Fruit fly (Drosophila melanogaster) whole organism, wandering third instar larva: ENCODE measurements around the gene Taf4.

ENCODE experiments used
- CG32264 ChIP-seq: fragments of 200-800 bp; sonication (Bioruptor generic); optimal IDR thresholded peaks from 2 replicates; lab custom pipeline; 2016; ENCODE audit warnings: missing biosample characterization, missing genetic modification characterization
- CrebA ChIP-seq: fragments of 200-800 bp; sonication (Bioruptor generic); optimal IDR thresholded peaks from 2 replicates; lab custom pipeline; 2016; ENCODE audit warnings: missing biosample characterization, mild to moderate bottlenecking, missing genetic modification characterization, borderline replicate concordance
- Dif ChIP-seq: fragments of 200-275, 200-300 bp; sonication (Bioruptor generic); optimal IDR thresholded peaks from 2 replicates; lab custom pipeline; 2018; ENCODE audit warnings: missing biosample characterization, missing genetic modification characterization; ENCODE audit not compliant: partially characterized antibody
- GATAd ChIP-seq: sonication (Bioruptor generic); optimal IDR thresholded peaks from 2 replicates; lab custom pipeline; 2016; ENCODE audit warnings: missing biosample characterization, missing genetic modification characterization
- HLH106 ChIP-seq: fragments of 200-800 bp; optimal IDR thresholded peaks from 3 replicates; lab custom pipeline; 2019; ENCODE audit warnings: missing biosample characterization, mild to moderate bottlenecking, missing genetic modification characterization, moderate library complexity
- Hnf4 ChIP-seq: fragments of 200-800 bp; sonication (Bioruptor generic); optimal IDR thresholded peaks from 2 replicates; lab custom pipeline; 2016; ENCODE audit warnings: missing biosample characterization, mild to moderate bottlenecking, missing genetic modification characterization
- Hr78 ChIP-seq: fragments of >200 bp; optimal IDR thresholded peaks from 2 replicates; lab custom pipeline; 2017; ENCODE audit warnings: missing biosample characterization, missing genetic modification characterization
- Hr83 ChIP-seq: fragments of 200-300 bp; sonication (Bioruptor generic); optimal IDR thresholded peaks from 2 replicates; lab custom pipeline; 2016; ENCODE audit warnings: missing biosample characterization, mild to moderate bottlenecking, missing genetic modification characterization, moderate library complexity; ENCODE audit not compliant: poor library complexity, severe bottlenecking
- Jra ChIP-seq: sonication (Bioruptor generic); optimal IDR thresholded peaks from 2 replicates; lab custom pipeline; 2016; ENCODE audit warnings: missing biosample characterization, missing genetic modification characterization
- Mio ChIP-seq: sonication (Bioruptor generic); optimal IDR thresholded peaks from 2 replicates; lab custom pipeline; 2016; ENCODE audit warnings: missing biosample characterization, missing genetic modification characterization
- N ChIP-seq: fragments of >200 bp; optimal IDR thresholded peaks from 2 replicates; lab custom pipeline; 2018; ENCODE audit warnings: missing biosample characterization, missing external identifiers, missing genetic modification characterization
- OdsH ChIP-seq: fragments of 200-800 bp; sonication (Bioruptor generic); optimal IDR thresholded peaks from 2 replicates; lab custom pipeline; 2016; ENCODE audit warnings: missing biosample characterization, mild to moderate bottlenecking, missing genetic modification characterization
- Rel ChIP-seq, 2 experiments: fragments of 200-800 bp; sonication (Bioruptor generic) in 1 of 2; optimal IDR thresholded peaks; 2 replicates in 1 of 2; 3 replicates in 1 of 2; lab custom pipeline; 2016 to 2019; ENCODE audit warnings: mild to moderate bottlenecking in 2 of 2, missing biosample characterization in 2 of 2, missing genetic modification characterization in 2 of 2, moderate library complexity in 1 of 2
- Sp1 ChIP-seq: fragments of 200-800 bp; sonication (Bioruptor generic); optimal IDR thresholded peaks from 3 replicates; lab custom pipeline; 2019; ENCODE audit warnings: missing biosample characterization, mild to moderate bottlenecking, missing genetic modification characterization, moderate library complexity
- Vsx2 ChIP-seq: fragments of 200-300, 225-300 bp; sonication (Bioruptor generic); optimal IDR thresholded peaks from 2 replicates; lab custom pipeline; 2018; ENCODE audit warnings: missing biosample characterization, missing genetic modification characterization; ENCODE audit not compliant: partially characterized antibody
- br ChIP-seq: fragments of 200-800 bp; sonication (Bioruptor generic); optimal IDR thresholded peaks from 2 replicates; lab custom pipeline; 2016; ENCODE audit warnings: missing biosample characterization, missing genetic modification characterization
- brk ChIP-seq: fragments of 200-800 bp; sonication (Bioruptor generic); optimal IDR thresholded peaks from 2 replicates; lab custom pipeline; 2016; ENCODE audit warnings: missing biosample characterization, mild to moderate bottlenecking, missing genetic modification characterization
- dl ChIP-seq, 2 experiments: fragments of 175-275, 200-275 bp in 1 of 2; fragments of 200-275 bp in 1 of 2; sonication (Bioruptor generic); optimal IDR thresholded peaks; lab custom pipeline; 2018; ENCODE audit warnings: mild to moderate bottlenecking in 2 of 2, missing biosample characterization in 2 of 2, missing genetic modification characterization in 2 of 2, moderate library complexity in 2 of 2; ENCODE audit not compliant: partially characterized antibody in 2 of 2, insufficient read depth in 1 of 2
- dmrt93B ChIP-seq: fragments of 200-800 bp; sonication (Bioruptor generic); optimal IDR thresholded peaks from 2 replicates; lab custom pipeline; 2018; ENCODE audit warnings: missing biosample characterization, mild to moderate bottlenecking, missing genetic modification characterization
- dsf ChIP-seq: sonication (Bioruptor generic); optimal IDR thresholded peaks from 2 replicates; lab custom pipeline; 2016; ENCODE audit warnings: missing biosample characterization, missing genetic modification characterization, borderline replicate concordance
- ey ChIP-seq: fragments of 200-800 bp; sonication (Bioruptor generic); optimal IDR thresholded peaks from 2 replicates; lab custom pipeline; 2016; ENCODE audit warnings: missing biosample characterization, missing genetic modification characterization
- foxo ChIP-seq, 2 experiments: fragments of 200-800 bp; sonication (Bioruptor generic); optimal IDR thresholded peaks; 2 replicates in 1 of 2; 3 replicates in 1 of 2; lab custom pipeline; 2016 to 2017; ENCODE audit warnings: missing biosample characterization in 2 of 2, missing genetic modification characterization in 2 of 2
- fru ChIP-seq: fragments of 200-800 bp; sonication (Bioruptor generic); optimal IDR thresholded peaks from 3 replicates; lab custom pipeline; 2016; ENCODE audit warnings: missing biosample characterization, mild to moderate bottlenecking, missing genetic modification characterization
- h ChIP-seq: fragments of 200-800 bp; sonication (Bioruptor generic); optimal IDR thresholded peaks from 3 replicates; lab custom pipeline; 2016; ENCODE audit warnings: missing biosample characterization, mild to moderate bottlenecking, missing genetic modification characterization
- jim ChIP-seq: fragments of 175-275, 200-325 bp; sonication (Bioruptor generic); optimal IDR thresholded peaks from 2 replicates; lab custom pipeline; 2016; ENCODE audit warnings: missing biosample characterization, mild to moderate bottlenecking, missing genetic modification characterization
- pan ChIP-seq: fragments of >200 bp; optimal IDR thresholded peaks from 2 replicates; lab custom pipeline; 2017
- psq ChIP-seq: fragments of 200-800 bp; sonication (Bioruptor generic); optimal IDR thresholded peaks from 3 replicates; lab custom pipeline; 2017; ENCODE audit warnings: missing biosample characterization, mild to moderate bottlenecking, missing genetic modification characterization, moderate library complexity
- sv ChIP-seq: fragments of 200-800 bp; sonication (Bioruptor generic); optimal IDR thresholded peaks from 3 replicates; lab custom pipeline; 2016; ENCODE audit warnings: missing biosample characterization, missing genetic modification characterization
- tai ChIP-seq: sonication (Bioruptor generic); optimal IDR thresholded peaks from 2 replicates; lab custom pipeline; 2016; ENCODE audit warnings: missing biosample characterization, missing genetic modification characterization
- usp ChIP-seq: fragments of >200 bp; optimal IDR thresholded peaks from 2 replicates; lab custom pipeline; 2017; ENCODE audit warnings: missing biosample characterization, missing genetic modification characterization

Gene Taf4

DNA sequence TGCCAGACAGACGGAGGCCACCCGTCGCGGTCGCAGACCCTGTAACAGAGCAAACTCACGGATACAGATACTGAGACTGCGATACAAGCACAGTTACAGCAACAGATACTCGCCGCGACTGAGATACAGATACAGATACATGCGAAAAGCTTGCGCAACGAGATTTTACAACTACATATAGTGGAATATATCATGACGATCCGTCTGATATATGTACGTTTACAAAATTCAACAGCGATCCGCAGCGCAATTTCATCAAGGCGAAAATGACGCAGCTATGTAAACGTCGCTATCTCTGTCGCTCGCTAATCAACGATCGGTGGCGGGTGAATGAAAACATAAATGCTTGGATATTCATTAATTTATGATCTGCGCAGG, 37.1 kb downstream of the Taf4 start:
- TF ChIP-seq N, result no peak
- no peak for TF ChIP-seq OdsH
- TF ChIP-seq Rel (GFP tag; optimal IDR thresholded peaks at IDR 0.05; lab: Kevin White, UChicago), result no peak
- no peak for TF ChIP-seq Rel (tag; optimal IDR thresholded peaks at IDR 0.05; lab: Kevin White, UChicago)
- no peak for TF ChIP-seq dl (GFP tag; optimal IDR thresholded peaks at IDR 0.05; lab: Kevin White, UChicago; ENCODE audit: insufficient read depth in 1 of 2, partially characterized antibody in 2 of 2)
- no peak for TF ChIP-seq Vsx2

DNA sequence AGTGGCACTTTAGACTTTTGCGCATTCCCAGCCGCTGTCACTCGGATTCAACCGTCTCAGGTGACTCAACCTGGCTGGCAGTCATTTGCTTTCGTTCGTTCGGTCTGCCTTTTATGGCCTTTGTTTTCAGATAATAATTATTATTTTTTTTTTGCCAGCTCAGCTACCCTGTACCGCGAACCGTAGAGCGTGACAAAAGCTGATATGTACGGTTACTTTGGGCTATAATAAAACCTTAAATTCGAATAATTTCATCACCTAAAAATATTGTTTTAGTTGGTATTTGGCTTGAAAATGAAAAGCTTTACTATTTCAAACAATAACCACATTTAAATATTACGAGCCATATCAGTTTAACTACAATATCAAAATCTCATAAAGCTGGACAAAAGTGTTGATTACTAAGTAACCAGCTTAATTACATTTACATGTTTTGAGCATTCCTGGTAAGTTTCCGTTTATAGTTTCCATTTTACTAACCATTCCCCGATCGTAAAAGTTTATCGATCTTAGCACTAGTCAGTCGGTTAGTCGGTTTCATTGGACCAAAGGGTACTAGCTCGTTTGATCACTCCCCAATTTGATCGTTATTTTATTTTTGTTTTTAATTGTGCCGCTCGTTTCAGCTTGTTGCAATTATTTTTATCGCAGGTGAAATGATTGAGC, 38.0 kb downstream of the Taf4 start:
- TF ChIP-seq h (GFP tag; lab: Kevin White, UChicago) (peak; percentile 17), pan (lab: Kevin White, UChicago) (peak; percentile 9), psq (GFP tag; lab: Kevin White, UChicago) (no peak), brk (GFP tag; lab: Kevin White, UChicago) (peak; percentile 54), Mio (no peak), jim (GFP tag; lab: Kevin White, UChicago) (no peak), CrebA (GFP tag; lab: Kevin White, UChicago) (peak; percentile 44), Jra (GFP tag; lab: Kevin White, UChicago) (peak; percentile 16), Hr83 (peak; percentile 47)

DNA sequence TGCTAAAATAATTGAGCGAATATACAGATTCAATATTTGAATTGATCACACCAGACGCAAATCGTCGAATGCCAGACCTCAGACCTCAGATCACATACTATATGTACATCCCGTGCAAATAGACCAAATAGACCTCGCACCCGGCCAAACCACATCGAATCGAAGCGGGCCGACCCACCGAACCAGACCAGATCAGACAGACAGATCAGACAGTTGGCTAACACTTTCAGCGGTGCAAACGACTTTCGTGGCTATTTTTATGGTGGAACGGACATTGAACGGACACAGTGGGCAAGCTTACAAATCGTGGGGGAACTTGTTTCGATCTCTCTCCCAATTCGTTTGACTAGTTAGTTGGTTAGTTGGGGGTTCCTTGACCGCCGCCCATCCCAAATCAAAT, 38.7 kb downstream of the Taf4 start:
- TF ChIP-seq Jra (GFP tag; lab: Kevin White, UChicago) (no peak), CrebA (GFP tag; lab: Kevin White, UChicago) (no peak), pan (lab: Kevin White, UChicago) (no peak), tai (GFP tag; lab: Kevin White, UChicago) (no peak), foxo (GFP tag; optimal IDR thresholded peaks at IDR 0.05; lab: Kevin White, UChicago) (no peak), Sp1 (GFP tag; lab: Kevin White, UChicago) (no peak), Hnf4 (GFP tag; lab: Kevin White, UChicago) (no peak), h (GFP tag; lab: Kevin White, UChicago) (no peak), GATAd (GFP tag; lab: Kevin White, UChicago) (no peak), HLH106 (tag; lab: Kevin White, UChicago) (no peak), dl (GFP tag; optimal IDR thresholded peaks at IDR 0.05; lab: Kevin White, UChicago; ENCODE audit: insufficient read depth in 1 of 2, partially characterized antibody in 2 of 2) (no peak)

- TF ChIP-seq ey (GFP tag; lab: Kevin White, UChicago) (no peak), CG32264 (GFP tag; lab: Kevin White, UChicago) (no peak), br (no peak), foxo (GFP tag; optimal IDR thresholded peaks at IDR 0.05; lab: Kevin White, UChicago) (no peak), dmrt93B (no peak), Hr78 (no peak), GATAd (GFP tag; lab: Kevin White, UChicago) (no peak)
- TF ChIP-seq, all 38 proteins: peak for 0
Observed at dm6 chr3L:16153089-16153488, 40.1 kb downstream of the Taf4 start.

DNA sequence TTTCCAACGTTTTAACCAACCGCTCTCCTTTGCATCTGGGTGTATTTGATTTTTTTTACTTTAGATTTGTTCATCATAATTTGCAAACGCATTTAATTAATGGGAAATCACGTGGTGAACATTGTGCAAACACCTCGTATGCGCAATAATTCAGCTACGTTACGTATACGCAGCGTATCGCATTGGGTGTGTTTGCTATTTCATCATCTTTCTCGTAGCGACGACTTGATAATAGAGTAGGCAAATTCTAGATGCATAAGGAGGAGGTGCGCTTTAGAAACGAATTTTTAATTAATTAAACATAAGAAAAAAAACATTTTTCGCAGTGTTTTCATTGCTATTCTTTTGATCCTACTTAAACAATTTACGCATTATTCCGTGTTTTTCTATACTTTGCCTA, 40.6 kb downstream of the Taf4 start:
- no peak for TF ChIP-seq sv (GFP tag; lab: Kevin White, UChicago)
- TF ChIP-seq Hnf4 (GFP tag; lab: Kevin White, UChicago), result peak; percentile 13

DNA sequence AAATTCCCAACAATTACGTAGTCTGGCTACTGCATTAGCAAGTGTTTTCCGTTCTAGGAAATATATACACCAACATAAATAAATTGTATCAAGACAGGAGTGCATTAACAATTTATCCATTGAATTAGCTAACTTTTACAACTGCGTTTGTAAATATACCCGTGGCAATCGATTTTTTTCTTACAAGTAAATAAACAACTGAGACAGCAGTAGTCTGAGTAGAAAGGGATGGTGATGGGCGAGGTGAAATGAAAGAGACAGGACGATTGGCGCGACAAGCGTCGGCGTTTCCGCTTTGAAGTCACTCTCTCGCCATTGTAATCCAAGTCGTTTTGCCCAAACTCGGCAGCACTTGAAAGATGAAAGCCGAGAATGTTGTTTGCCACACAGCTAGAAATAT, 42.5 kb downstream of the Taf4 start:
- TF ChIP-seq Rel (GFP tag; optimal IDR thresholded peaks at IDR 0.05; lab: Kevin White, UChicago) (no peak), Rel (tag; optimal IDR thresholded peaks at IDR 0.05; lab: Kevin White, UChicago) (no peak), Hr83 (no peak), Dif (GFP tag; lab: Kevin White, UChicago) (no peak), fru (GFP tag; lab: Kevin White, UChicago) (no peak), psq (GFP tag; lab: Kevin White, UChicago) (no peak), tai (GFP tag; lab: Kevin White, UChicago) (no peak), h (GFP tag; lab: Kevin White, UChicago) (no peak), Hr78 (no peak), Jra (GFP tag; lab: Kevin White, UChicago) (no peak), jim (GFP tag; lab: Kevin White, UChicago) (no peak), pan (lab: Kevin White, UChicago) (no peak), sv (GFP tag; lab: Kevin White, UChicago) (no peak), usp (no peak), OdsH (no peak), dsf (GFP tag; lab: Kevin White, UChicago) (no peak)
